Worm (Caenorhabditis elegans): Measurements from ENCODE around the gene T27C5.10.

DNA sequence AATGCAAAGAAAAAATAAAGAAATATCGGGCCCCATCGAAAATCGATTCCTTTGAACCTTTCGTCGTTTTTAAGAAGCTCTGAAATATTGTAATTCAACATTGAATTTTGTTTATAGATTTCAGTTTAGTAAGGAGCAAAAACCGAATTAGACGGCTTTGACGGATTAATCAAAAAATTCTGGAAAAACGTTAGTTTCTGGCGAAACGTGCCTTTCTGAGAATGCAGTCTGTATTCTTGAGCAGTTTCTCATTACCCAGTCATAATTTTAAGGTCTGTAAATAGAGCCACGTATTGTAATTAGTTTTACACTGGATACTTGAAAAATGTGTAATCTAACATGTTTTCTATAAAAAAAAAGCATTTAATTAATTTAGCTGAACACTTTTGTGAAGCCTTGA, 30.1 kb upstream of the T27C5.10 start, which contains the start of gene srz-48:
- TF ChIP-seq madf-2 (tag; optimal IDR thresholded peaks at IDR 0.05): no peak
- no peak for TF ChIP-seq ceh-30 (tag; optimal IDR thresholded peaks at IDR 0.05)
- no peak for TF ChIP-seq pqm-1 (tag; optimal IDR thresholded peaks at IDR 0.05)
- no peak for TF ChIP-seq fkh-10 (GFP tag; optimal IDR thresholded peaks at IDR 0.05)
- no peak for TF ChIP-seq ama-1 (optimal IDR thresholded peaks at IDR 0.05)
- no peak for TF ChIP-seq sox-4 (tag; optimal IDR thresholded peaks at IDR 0.05)
- no peak for TF ChIP-seq F13H6.1 (tag; optimal IDR thresholded peaks at IDR 0.05)
- no peak for TF ChIP-seq unc-3 (GFP tag; conservative IDR thresholded peaks at IDR 0.05)
- no peak for TF ChIP-seq unc-3 (tag; optimal IDR thresholded peaks at IDR 0.05)
- TF ChIP-seq ets-4 (tag; optimal IDR thresholded peaks at IDR 0.05): no peak
- TF ChIP-seq nhr-11 (tag; optimal IDR thresholded peaks at IDR 0.05): no peak

All from whole organism, late embryonic.